Worm (Caenorhabditis elegans) whole organism, L2 larva: ENCODE measurements around the gene F57B1.5.
A peak's percentile ranks its signal among the peaks of the same experiment; 100 is the strongest.

ENCODE experiments used
- C34F6.9 ChIP-seq: fragments of 150-350 bp; optimal IDR thresholded peaks from 2 replicates; lab custom pipeline; 2014; ENCODE audit warnings: missing biosample characterization, missing genetic modification characterization
- F13H6.1 ChIP-seq: sonication (generic microtip); optimal IDR thresholded peaks from 2 replicates; lab custom pipeline; 2016; ENCODE audit warnings: missing genetic modification characterization, missing compliant biosample characterization
- R02D3.7 ChIP-seq: fragments of 150-350 bp; optimal IDR thresholded peaks from 2 replicates; lab custom pipeline; 2014; ENCODE audit warnings: missing biosample characterization, missing genetic modification characterization
- Y55F3AM.14 ChIP-seq: fragments of 200-800 bp; sonication (Bioruptor generic); optimal IDR thresholded peaks from 2 replicates; lab custom pipeline; 2018; ENCODE audit warnings: mild to moderate bottlenecking, missing genetic modification characterization, missing compliant biosample characterization
- ZK546.5 ChIP-seq: sonication (generic microtip); optimal IDR thresholded peaks from 2 replicates; lab custom pipeline; 2017; ENCODE audit warnings: missing biosample characterization, missing genetic modification characterization
- alr-1 ChIP-seq: fragments of 150-350 bp; optimal IDR thresholded peaks from 2 replicates; lab custom pipeline; 2014; ENCODE audit warnings: missing biosample characterization, missing genetic modification characterization
- aly-2 ChIP-seq: fragments of 150-350 bp; optimal IDR thresholded peaks from 2 replicates; lab custom pipeline; 2014; ENCODE audit warnings: missing biosample characterization, missing genetic modification characterization
- ama-1 ChIP-seq: fragments of 150-350 bp; optimal IDR thresholded peaks from 2 replicates; lab custom pipeline; 2018; ENCODE audit warnings: inconsistent platforms
- blmp-1 ChIP-seq: sonication (generic microtip); optimal IDR thresholded peaks from 2 replicates; lab custom pipeline; 2017; ENCODE audit warnings: missing genetic modification characterization, mild to moderate bottlenecking, missing compliant biosample characterization, antibody characterized with exemption, moderate library complexity; ENCODE audit not compliant: insufficient read depth
- ceh-16 ChIP-seq: fragments of 150-350 bp; optimal IDR thresholded peaks from 2 replicates; lab custom pipeline; 2014; ENCODE audit warnings: missing biosample characterization, missing genetic modification characterization
- crh-2 ChIP-seq: sonication (generic microtip); optimal IDR thresholded peaks from 2 replicates; lab custom pipeline; 2017; ENCODE audit warnings: missing biosample characterization, missing genetic modification characterization
- dmd-4 ChIP-seq: sonication (generic microtip); optimal IDR thresholded peaks from 2 replicates; lab custom pipeline; 2017; ENCODE audit warnings: missing biosample characterization, missing genetic modification characterization
- egl-27 ChIP-seq: sonication (generic microtip); optimal IDR thresholded peaks from 3 replicates; lab custom pipeline; 2017; ENCODE audit warnings: missing biosample characterization, missing genetic modification reagents, missing genetic modification characterization
- elt-3 ChIP-seq: sonication (generic microtip); optimal IDR thresholded peaks from 2 replicates; lab custom pipeline; 2017; ENCODE audit warnings: missing biosample characterization, missing genetic modification characterization
- fos-1 ChIP-seq: fragments of 150-350 bp; optimal IDR thresholded peaks from 2 replicates; lab custom pipeline; 2014; ENCODE audit warnings: missing biosample characterization, missing genetic modification characterization
- gmeb-1 ChIP-seq: fragments of 150-350 bp; optimal IDR thresholded peaks from 2 replicates; lab custom pipeline; 2014; ENCODE audit warnings: missing biosample characterization, missing genetic modification characterization
- lin-11 ChIP-seq: fragments of 150-350 bp; sonication (generic microtip); optimal IDR thresholded peaks from 2 replicates; lab custom pipeline; 2014; ENCODE audit warnings: missing biosample characterization, missing genetic modification characterization, inconsistent platforms, mixed read lengths
- lin-13 ChIP-seq: fragments of 150-350 bp; optimal IDR thresholded peaks from 2 replicates; lab custom pipeline; 2014; ENCODE audit warnings: missing biosample characterization, missing genetic modification reagents, missing genetic modification characterization
- lin-39 ChIP-seq: fragments of 150-350 bp; optimal IDR thresholded peaks from 2 replicates; lab custom pipeline; 2014; ENCODE audit warnings: missing biosample characterization, missing genetic modification reagents, missing genetic modification characterization
- lsy-2 ChIP-seq, 2 experiments: fragments of 150-350 bp in 1 of 2; sonication (generic microtip) in 1 of 2; optimal IDR thresholded peaks; 2 replicates each; lab custom pipeline; 2014 to 2017; ENCODE audit warnings: missing biosample characterization in 2 of 2, missing genetic modification characterization in 2 of 2
- mbf-1 ChIP-seq: sonication (generic microtip); optimal IDR thresholded peaks from 2 replicates; lab custom pipeline; 2017; ENCODE audit warnings: missing biosample characterization, missing genetic modification characterization
- mdl-1 ChIP-seq, 2 experiments: fragments of 150-350 bp in 1 of 2; sonication (generic microtip) in 1 of 2; optimal IDR thresholded peaks; 2 replicates each; lab custom pipeline; 2017; ENCODE audit warnings: missing biosample characterization in 2 of 2, missing genetic modification characterization in 2 of 2
- nhr-10 ChIP-seq: sonication (generic microtip); optimal IDR thresholded peaks from 2 replicates; lab custom pipeline; 2017; ENCODE audit warnings: missing biosample characterization, missing genetic modification characterization
- nhr-11 ChIP-seq: fragments of 150-350 bp; optimal IDR thresholded peaks from 2 replicates; lab custom pipeline; 2014; ENCODE audit warnings: missing biosample characterization, missing genetic modification characterization
- nhr-12 ChIP-seq: fragments of 150-350 bp; optimal IDR thresholded peaks from 2 replicates; lab custom pipeline; 2014; ENCODE audit warnings: missing biosample characterization, missing genetic modification characterization
- nhr-129 ChIP-seq: fragments of 150-350 bp; optimal IDR thresholded peaks from 2 replicates; lab custom pipeline; 2014; ENCODE audit warnings: missing biosample characterization, missing genetic modification characterization
- nhr-21 ChIP-seq: fragments of 150-350 bp; optimal IDR thresholded peaks from 2 replicates; lab custom pipeline; 2014; ENCODE audit warnings: missing biosample characterization, missing genetic modification characterization
- nhr-23 ChIP-seq: fragments of 150-350 bp; optimal IDR thresholded peaks from 2 replicates; lab custom pipeline; 2014; ENCODE audit warnings: missing biosample characterization, missing genetic modification reagents, missing genetic modification characterization
- nhr-237 ChIP-seq: fragments of 150-350 bp; optimal IDR thresholded peaks from 2 replicates; lab custom pipeline; 2014; ENCODE audit warnings: missing biosample characterization, missing genetic modification characterization
- nhr-25 ChIP-seq: fragments of 150-350 bp; sonication (generic microtip); optimal IDR thresholded peaks from 3 replicates; lab custom pipeline; 2014; ENCODE audit warnings: missing biosample characterization, missing genetic modification characterization
- nhr-6 ChIP-seq: fragments of 150-350 bp; optimal IDR thresholded peaks from 2 replicates; lab custom pipeline; 2014; ENCODE audit warnings: missing biosample characterization, missing genetic modification characterization
- nhr-77 ChIP-seq: fragments of 150-350 bp; optimal IDR thresholded peaks from 2 replicates; lab custom pipeline; 2014; ENCODE audit warnings: missing biosample characterization, missing genetic modification characterization
- peb-1 ChIP-seq: fragments of 150-350 bp; optimal IDR thresholded peaks from 2 replicates; lab custom pipeline; 2014; ENCODE audit warnings: missing biosample characterization, missing genetic modification characterization
- sem-4 ChIP-seq: fragments of 150-350 bp; optimal IDR thresholded peaks from 2 replicates; lab custom pipeline; 2014; ENCODE audit warnings: missing biosample characterization, missing genetic modification reagents, missing genetic modification characterization
- sma-3 ChIP-seq: sonication (generic microtip); optimal IDR thresholded peaks from 2 replicates; lab custom pipeline; 2016; ENCODE audit warnings: missing genetic modification reagents, missing genetic modification characterization, missing compliant biosample characterization
- sma-9 ChIP-seq, 2 experiments: fragments of 150-350 bp in 1 of 2; sonication (generic microtip) in 1 of 2; optimal IDR thresholded peaks; 2 replicates each; lab custom pipeline; 2014 to 2016; ENCODE audit warnings: missing genetic modification characterization in 2 of 2, mild to moderate bottlenecking in 1 of 2, missing biosample characterization in 1 of 2, missing compliant biosample characterization in 1 of 2, missing genetic modification reagents in 1 of 2, moderate library complexity in 1 of 2
- snpc-4 ChIP-seq: fragments of 150-350 bp; optimal IDR thresholded peaks from 2 replicates; lab custom pipeline; 2014; ENCODE audit warnings: missing biosample characterization, missing genetic modification characterization
- unc-39 ChIP-seq: fragments of 150-350 bp; optimal IDR thresholded peaks from 2 replicates; lab custom pipeline; 2014; ENCODE audit warnings: missing biosample characterization, missing genetic modification characterization
- unc-55 ChIP-seq: fragments of 150-350 bp; sonication (generic microtip); optimal IDR thresholded peaks from 3 replicates; lab custom pipeline; 2014; ENCODE audit warnings: missing biosample characterization, missing genetic modification reagents, missing genetic modification characterization
- unc-62 ChIP-seq: fragments of 150-350 bp; optimal IDR thresholded peaks from 2 replicates; lab custom pipeline; 2014; ENCODE audit warnings: missing biosample characterization, missing genetic modification reagents, missing genetic modification characterization
- zag-1 ChIP-seq: fragments of 150-350 bp; optimal IDR thresholded peaks from 2 replicates; lab custom pipeline; 2014; ENCODE audit warnings: missing biosample characterization, missing genetic modification characterization
- ztf-1 ChIP-seq: fragments of 200-800 bp; sonication (Bioruptor generic); conservative IDR thresholded peaks from 2 replicates; pipeline ENCODE4 v1.3.6; 2022; ENCODE audit warnings: missing genetic modification characterization, missing compliant biosample characterization
- ztf-11 ChIP-seq: sonication (generic microtip); optimal IDR thresholded peaks from 2 replicates; lab custom pipeline; 2017; ENCODE audit warnings: missing biosample characterization, missing genetic modification characterization
- ztf-4 ChIP-seq: fragments of 150-350 bp; optimal IDR thresholded peaks from 2 replicates; lab custom pipeline; 2014; ENCODE audit warnings: missing biosample characterization, missing genetic modification characterization

F57B1.5 gene

DNA sequence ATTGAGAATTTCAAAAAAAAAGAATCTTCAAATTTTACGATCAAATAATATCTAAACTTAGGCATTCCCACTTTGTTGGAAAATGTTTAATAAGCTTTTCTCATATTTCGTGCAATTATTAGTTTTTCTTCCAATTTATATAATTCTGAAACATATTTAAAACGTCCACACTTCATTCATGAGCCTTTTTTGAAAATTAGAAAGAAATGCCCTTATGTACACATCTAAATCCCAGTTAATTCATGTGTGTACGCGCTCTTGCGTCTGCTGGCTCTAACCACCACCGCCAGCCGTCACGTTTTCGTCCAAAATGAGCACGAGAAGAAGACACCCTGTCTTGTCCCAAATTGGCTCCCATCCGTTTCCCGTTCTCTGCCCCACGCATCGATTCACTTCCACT is 40.9 kb upstream of the F57B1.5 start:
- peak; percentile 6 for TF ChIP-seq unc-55
- TF ChIP-seq zag-1, result peak; percentile 35
- no peak for TF ChIP-seq blmp-1 (tag; lab: Kevin White, UChicago)

DNA sequence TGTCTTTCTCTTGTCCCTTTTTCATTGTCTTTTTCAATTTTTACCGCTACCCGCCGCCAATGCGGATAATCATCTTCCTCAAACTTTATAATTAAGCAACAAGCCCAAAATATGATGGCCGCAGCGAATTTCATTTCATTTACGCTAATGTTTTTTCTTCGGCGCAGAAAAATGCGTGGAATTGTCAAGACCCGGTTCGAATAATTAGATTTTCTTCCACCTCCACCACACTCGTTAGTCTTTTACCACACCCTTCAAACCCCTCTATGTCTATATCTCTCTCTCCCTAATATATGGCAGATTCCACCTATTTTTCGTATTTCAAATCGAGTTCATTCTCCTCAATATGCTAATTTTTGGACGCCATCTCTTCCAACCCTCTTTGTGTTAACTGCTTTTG is 37.0 kb upstream of the F57B1.5 start:
- no peak for TF ChIP-seq R02D3.7 (tag; lab: Kevin White, UChicago)
- no peak for TF ChIP-seq unc-62 (GFP tag; lab: Kevin White, UChicago)
- TF ChIP-seq peb-1 (tag; lab: Kevin White, UChicago), result no peak
- no peak for TF ChIP-seq snpc-4
- TF ChIP-seq lin-39 (tag; lab: Kevin White, UChicago), result no peak
- no peak for TF ChIP-seq lsy-2 (tag; optimal IDR thresholded peaks at IDR 0.05; lab: Kevin White, UChicago)
- TF ChIP-seq mbf-1 (tag; lab: Kevin White, UChicago), result no peak
- no peak for TF ChIP-seq crh-2 (tag; lab: Kevin White, UChicago)
- no peak for TF ChIP-seq nhr-25 (tag; lab: Kevin White, UChicago)
- TF ChIP-seq F13H6.1 (tag; lab: Kevin White, UChicago), result no peak
- TF ChIP-seq unc-39 (tag; lab: Kevin White, UChicago), result no peak
- TF ChIP-seq nhr-77, result no peak
- TF ChIP-seq sma-3 (GFP tag; lab: Kevin White, UChicago), result no peak
- no peak for TF ChIP-seq ama-1
- no peak for TF ChIP-seq blmp-1 (tag; lab: Kevin White, UChicago)
- no peak for TF ChIP-seq nhr-129 (tag; lab: Kevin White, UChicago)

DNA sequence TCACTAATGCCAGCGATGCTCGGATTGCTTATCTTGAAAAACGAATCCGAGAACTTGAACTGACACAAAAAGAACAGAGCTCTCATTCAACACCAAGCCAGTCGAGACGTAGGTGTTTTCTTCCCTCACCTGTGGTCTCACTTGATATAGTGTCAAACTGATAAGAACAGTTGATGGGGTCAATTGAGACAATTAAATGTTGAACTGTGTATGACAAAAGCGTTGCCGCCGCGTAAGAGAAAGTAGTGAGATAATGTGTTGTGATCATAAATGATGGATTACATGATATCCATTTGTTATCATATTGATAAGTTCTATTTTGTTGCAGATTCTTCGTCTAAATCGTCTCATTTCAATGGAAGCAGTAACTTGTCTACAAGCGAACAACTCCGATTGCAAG is 33.8 kb upstream of the F57B1.5 start:
- no peak for TF ChIP-seq R02D3.7 (tag; lab: Kevin White, UChicago)
- no peak for TF ChIP-seq lin-11 (tag; lab: Kevin White, UChicago)
- no peak for TF ChIP-seq unc-62 (GFP tag; lab: Kevin White, UChicago)
- TF ChIP-seq ama-1, result no peak
- no peak for TF ChIP-seq nhr-77
- TF ChIP-seq ZK546.5 (tag; lab: Kevin White, UChicago), result no peak
- no peak for TF ChIP-seq nhr-237 (tag; lab: Kevin White, UChicago)
- peak; percentile 32 for TF ChIP-seq fos-1 (tag; lab: Kevin White, UChicago)
- TF ChIP-seq sma-9 (GFP tag; optimal IDR thresholded peaks at IDR 0.05; lab: Kevin White, UChicago), result peak; percentile 47
- TF ChIP-seq sma-9 (tag; optimal IDR thresholded peaks at IDR 0.05; lab: Kevin White, UChicago), result no peak
- no peak for TF ChIP-seq zag-1
- no peak for TF ChIP-seq sem-4 (tag; lab: Kevin White, UChicago)
- no peak for TF ChIP-seq ztf-1 (GFP tag; lab: Robert Waterston, UW)
- no peak for TF ChIP-seq alr-1 (tag; lab: Kevin White, UChicago)
- TF ChIP-seq snpc-4, result no peak
- no peak for TF ChIP-seq gmeb-1 (tag; lab: Kevin White, UChicago)
- TF ChIP-seq mbf-1 (tag; lab: Kevin White, UChicago), result no peak
- no peak for TF ChIP-seq nhr-23 (tag; lab: Kevin White, UChicago)

DNA sequence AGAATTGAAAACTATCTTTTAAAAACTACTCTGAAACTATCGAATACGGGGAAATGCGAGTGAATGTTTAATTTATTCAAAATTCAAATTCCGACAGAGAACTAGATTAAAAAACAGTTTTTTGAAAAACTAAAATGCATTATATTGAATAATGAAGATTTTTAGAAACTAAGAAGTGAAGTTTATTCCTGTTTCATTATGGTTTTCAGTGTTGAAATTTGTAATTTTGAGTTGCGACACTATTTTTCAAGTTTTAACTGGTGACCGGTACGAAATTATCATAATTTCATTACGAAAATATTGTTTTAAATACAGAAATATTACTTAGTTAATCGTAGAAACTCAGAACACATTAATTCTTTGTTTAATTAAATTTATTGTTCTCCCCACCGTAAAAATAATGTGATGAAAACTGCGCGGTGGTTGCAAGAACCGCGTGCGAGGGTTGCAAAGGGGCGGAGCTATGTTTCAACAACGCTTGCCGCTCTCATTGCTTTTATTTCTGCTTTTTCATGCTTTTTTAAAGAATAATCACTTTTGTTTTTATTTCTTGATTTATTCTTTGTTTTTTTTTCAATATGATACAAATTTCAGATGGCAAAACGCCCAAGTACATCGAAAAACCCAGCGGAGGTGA is 31.3 kb upstream of the F57B1.5 start, which contains the start of gene him-17:
him-17 (plus strand) TSS at position 595 of the 637 bp plus-strand sequence.
- TF ChIP-seq ama-1 (peak; percentile 6), C34F6.9 (tag; lab: Kevin White, UChicago) (peak; percentile 22), nhr-21 (tag; lab: Kevin White, UChicago) (no peak), mdl-1 (tag; optimal IDR thresholded peaks at IDR 0.05; lab: Kevin White, UChicago) (peak in 1 of 2 experiments; percentile 9), lin-11 (tag; lab: Kevin White, UChicago) (peak; percentile 25), nhr-6 (no peak), crh-2 (tag; lab: Kevin White, UChicago) (no peak), R02D3.7 (tag; lab: Kevin White, UChicago) (no peak), snpc-4 (peak; percentile 36), ztf-1 (GFP tag; lab: Robert Waterston, UW) (no peak), ztf-4 (no peak), lin-39 (tag; lab: Kevin White, UChicago) (no peak), elt-3 (tag; lab: Kevin White, UChicago) (no peak), alr-1 (tag; lab: Kevin White, UChicago) (no peak), unc-55 (peak; percentile 51), unc-39 (tag; lab: Kevin White, UChicago) (no peak), nhr-10 (tag; lab: Kevin White, UChicago) (no peak), nhr-25 (tag; lab: Kevin White, UChicago) (no peak), ceh-16 (tag; lab: Kevin White, UChicago) (no peak), nhr-23 (tag; lab: Kevin White, UChicago) (no peak), nhr-77 (no peak), nhr-237 (tag; lab: Kevin White, UChicago) (no peak), Y55F3AM.14 (no peak), lin-13 (GFP tag; lab: Kevin White, UChicago) (peak; percentile 30), dmd-4 (tag; lab: Kevin White, UChicago) (no peak), egl-27 (tag; lab: Kevin White, UChicago) (no peak), nhr-129 (tag; lab: Kevin White, UChicago) (no peak), peb-1 (tag; lab: Kevin White, UChicago) (no peak), gmeb-1 (tag; lab: Kevin White, UChicago) (peak; percentile 60), nhr-12 (tag; lab: Kevin White, UChicago) (no peak), mbf-1 (tag; lab: Kevin White, UChicago) (no peak), aly-2 (tag; lab: Kevin White, UChicago) (no peak), nhr-11 (tag; lab: Kevin White, UChicago) (no peak), ztf-11 (tag; lab: Kevin White, UChicago) (no peak)
